Worm (Caenorhabditis elegans): Measurements from ENCODE around the gene skr-10.

The skr-10 gene

ce11 chrIV:15994505-15994904, 47.9 kb downstream of the skr-10 start, which contains the start of gene Y105C5B.20:
TSS of gene Y105C5B.20 (minus strand) at chrIV:15994605.
- TF ChIP-seq ceh-13 (GFP tag; optimal IDR thresholded peaks at IDR 0.05) (no peak), F13C5.2 (tag; optimal IDR thresholded peaks at IDR 0.05) (no peak), hmbx-1 (tag; optimal IDR thresholded peaks at IDR 0.05) (no peak), ama-1 (optimal IDR thresholded peaks at IDR 0.05) (no peak), tbx-37 (GFP tag; conservative IDR thresholded peaks at IDR 0.05) (no peak)
